Fruit fly (Drosophila melanogaster): ENCODE results near the gene RpL27A.
A peak's percentile ranks its signal among the peaks of the same experiment; 100 is the strongest.

The RpL27A gene

dm6 chr2L:4417982-4418381, 40.2 kb downstream of the RpL27A start:
- no peak for TF ChIP-seq cic (GFP tag; optimal IDR thresholded peaks at IDR 0.05)
- no peak for TF ChIP-seq CG12768 (GFP tag; optimal IDR thresholded peaks at IDR 0.05)
- peak; percentile 9 for TF ChIP-seq kay (GFP tag; ENCODE audit: borderline replicate concordance)

- TF ChIP-seq CG12768 (GFP tag; optimal IDR thresholded peaks at IDR 0.05) = peak; percentile 13
- TF ChIP-seq cic (GFP tag; optimal IDR thresholded peaks at IDR 0.05) = no peak
- TF ChIP-seq toe (GFP tag; optimal IDR thresholded peaks at IDR 0.05) = no peak
- TF ChIP-seq Mnt (GFP tag; optimal IDR thresholded peaks at IDR 0.05) = no peak
- TF ChIP-seq CG7045 (GFP tag; optimal IDR thresholded peaks at IDR 0.05) = peak; percentile 36
- TF ChIP-seq CG5204 (GFP tag; optimal IDR thresholded peaks at IDR 0.05) = peak; percentile 43
- peak; percentile 42 for TF ChIP-seq CG33017 (tag; optimal IDR thresholded peaks at IDR 0.05)
These were observed 41.3 kb downstream of the RpL27A start for dm6 chr2L:4416903-4417302.

dm6 chr2L:4416089-4416488, 42.1 kb downstream of the RpL27A start:
- TF ChIP-seq Hr96 (GFP tag; optimal IDR thresholded peaks at IDR 0.05) (peak; percentile 10), pad (GFP tag; optimal IDR thresholded peaks at IDR 0.05) (no peak)

- TF ChIP-seq CG33017 (tag; optimal IDR thresholded peaks at IDR 0.05) (no peak), kay (GFP tag; ENCODE audit: borderline replicate concordance) (no peak), cnc (optimal IDR thresholded peaks at IDR 0.05) (no peak), CG1620 (GFP tag; optimal IDR thresholded peaks at IDR 0.05) (no peak), bab1 (GFP tag; optimal IDR thresholded peaks at IDR 0.05) (no peak), Crg-1 (GFP tag; optimal IDR thresholded peaks at IDR 0.05) (no peak), CG12768 (GFP tag; optimal IDR thresholded peaks at IDR 0.05) (no peak), Clk (GFP tag; optimal IDR thresholded peaks at IDR 0.05) (no peak), ovo (GFP tag; optimal IDR thresholded peaks at IDR 0.05) (no peak), CG14711 (tag; optimal IDR thresholded peaks at IDR 0.05) (no peak)
These were observed 44.1 kb downstream of the RpL27A start for dm6 chr2L:4414059-4414458.

- TF ChIP-seq CG5204 (GFP tag; optimal IDR thresholded peaks at IDR 0.05) (no peak), tj (GFP tag; optimal IDR thresholded peaks at IDR 0.05) (no peak), Hr96 (GFP tag; optimal IDR thresholded peaks at IDR 0.05) (no peak), CG1620 (GFP tag; optimal IDR thresholded peaks at IDR 0.05) (no peak), CG12768 (GFP tag; optimal IDR thresholded peaks at IDR 0.05) (no peak), CG33017 (tag; optimal IDR thresholded peaks at IDR 0.05) (no peak), Clk (GFP tag; optimal IDR thresholded peaks at IDR 0.05) (no peak), CG7045 (GFP tag; optimal IDR thresholded peaks at IDR 0.05) (no peak), cic (GFP tag; optimal IDR thresholded peaks at IDR 0.05) (no peak), pad (GFP tag; optimal IDR thresholded peaks at IDR 0.05) (no peak), Mnt (GFP tag; optimal IDR thresholded peaks at IDR 0.05) (no peak), bab1 (GFP tag; optimal IDR thresholded peaks at IDR 0.05) (no peak), CG11617 (GFP tag; optimal IDR thresholded peaks at IDR 0.05) (no peak), CG7101 (tag; optimal IDR thresholded peaks at IDR 0.05) (no peak), toe (GFP tag; optimal IDR thresholded peaks at IDR 0.05) (no peak), kay (GFP tag; ENCODE audit: borderline replicate concordance) (no peak)
These were observed 47.3 kb downstream of the RpL27A start, which contains the start of gene CG43055 for dm6 chr2L:4410855-4411254. Gene CG43055, plus strand, starts transcription at chr2L:4411155.
